Fruit fly (Drosophila melanogaster) whole organism: Measurements from ENCODE around the gene tacc.

ENCODE experiments used
- pan ChIP-seq: fragments of >200 bp; optimal IDR thresholded peaks from 2 replicates; lab custom pipeline; 2017

Gene tacc

DNA sequence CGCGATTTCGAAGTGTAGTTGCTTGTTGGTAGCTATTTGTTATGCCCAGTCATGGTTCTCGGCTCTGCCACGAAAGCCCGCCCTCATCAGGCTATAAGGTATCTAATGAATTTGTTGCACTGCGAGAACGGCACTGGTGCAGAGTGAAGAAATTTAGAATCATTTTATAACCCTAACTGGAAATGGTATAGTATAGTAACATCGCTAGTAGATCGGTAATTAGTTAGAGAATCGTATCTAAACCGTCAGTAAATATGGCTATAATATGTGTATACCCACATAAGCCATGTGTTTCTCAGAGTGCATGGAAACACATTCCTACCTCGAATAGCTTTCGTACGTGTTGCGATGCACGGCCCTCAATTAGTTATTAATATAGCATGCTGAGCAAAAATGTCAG lies 61.6 kb downstream of the tacc start:
- TF ChIP-seq pan (lab: Kevin White, UChicago): no peak
